Fruit fly (Drosophila melanogaster) ovary, adult (tissue): Measurements from ENCODE around the gene CG15408.

Source experiments
- CG17801 ChIP-seq: fragments of 200-800 bp; optimal IDR thresholded peaks from 2 replicates; lab custom pipeline; 2019; ENCODE audit warnings: missing biosample characterization, mild to moderate bottlenecking, missing genetic modification characterization, moderate library complexity; ENCODE audit not compliant: partially characterized antibody

CG15408 gene

dm6 chr2L:3319731-3320295 lies 12.8 kb upstream of the CG15408 start, which contains the start of the genes Fign and CG8837:
Gene Fign (minus strand): TSS chr2L:3319872.
Gene CG8837 (plus strand): TSS chr2L:3320245.
- TF ChIP-seq CG17801 = no peak

- no peak for TF ChIP-seq CG17801
Observed at dm6 chr2L:3323319-3324287, 9.0 kb upstream of the CG15408 start, which contains the start of gene CG33281. Gene CG33281 (plus strand): TSS chr2L:3324237.

- TF ChIP-seq CG17801 = no peak
Observed at dm6 chr2L:3327603-3328002, 5.0 kb upstream of the CG15408 start, which contains the start of gene CG33282. Gene CG33282 (plus strand): TSS chr2L:3327903.

dm6 chr2L:3330628-3331027 lies 2.0 kb upstream of the CG15408 start, which contains the start of gene CG3285:
Gene CG3285 (plus strand): TSS chr2L:3330928.
- no peak for TF ChIP-seq CG17801

dm6 chr2L:3338566-3339215 lies 6.1 kb downstream of the CG15408 start:
- TF ChIP-seq CG17801 = no peak

dm6 chr2L:3339420-3339819 lies 6.8 kb downstream of the CG15408 start:
- no peak for TF ChIP-seq CG17801

- TF ChIP-seq CG17801 = no peak
Observed at dm6 chr2L:3341231-3341935, 8.8 kb downstream of the CG15408 start.

dm6 chr2L:3342369-3342768 lies 9.8 kb downstream of the CG15408 start:
- no peak for TF ChIP-seq CG17801

- no peak for TF ChIP-seq CG17801
Observed at dm6 chr2L:3345763-3346482, 13.3 kb downstream of the CG15408 start.

- no peak for TF ChIP-seq CG17801
Observed at dm6 chr2L:3346483-3346839, 13.8 kb downstream of the CG15408 start.

dm6 chr2L:3348146-3348747 lies 15.6 kb downstream of the CG15408 start:
- peak; percentile 30 for TF ChIP-seq CG17801

dm6 chr2L:3351575-3352219 lies 19.1 kb downstream of the CG15408 start:
- TF ChIP-seq CG17801 = no peak

dm6 chr2L:3352927-3353326 lies 20.3 kb downstream of the CG15408 start:
- TF ChIP-seq CG17801 = no peak

dm6 chr2L:3353791-3354190 lies 21.2 kb downstream of the CG15408 start:
- TF ChIP-seq CG17801 = no peak
